Worm (Caenorhabditis elegans): ENCODE data around the gene suf-1.

The suf-1 gene

DNA sequence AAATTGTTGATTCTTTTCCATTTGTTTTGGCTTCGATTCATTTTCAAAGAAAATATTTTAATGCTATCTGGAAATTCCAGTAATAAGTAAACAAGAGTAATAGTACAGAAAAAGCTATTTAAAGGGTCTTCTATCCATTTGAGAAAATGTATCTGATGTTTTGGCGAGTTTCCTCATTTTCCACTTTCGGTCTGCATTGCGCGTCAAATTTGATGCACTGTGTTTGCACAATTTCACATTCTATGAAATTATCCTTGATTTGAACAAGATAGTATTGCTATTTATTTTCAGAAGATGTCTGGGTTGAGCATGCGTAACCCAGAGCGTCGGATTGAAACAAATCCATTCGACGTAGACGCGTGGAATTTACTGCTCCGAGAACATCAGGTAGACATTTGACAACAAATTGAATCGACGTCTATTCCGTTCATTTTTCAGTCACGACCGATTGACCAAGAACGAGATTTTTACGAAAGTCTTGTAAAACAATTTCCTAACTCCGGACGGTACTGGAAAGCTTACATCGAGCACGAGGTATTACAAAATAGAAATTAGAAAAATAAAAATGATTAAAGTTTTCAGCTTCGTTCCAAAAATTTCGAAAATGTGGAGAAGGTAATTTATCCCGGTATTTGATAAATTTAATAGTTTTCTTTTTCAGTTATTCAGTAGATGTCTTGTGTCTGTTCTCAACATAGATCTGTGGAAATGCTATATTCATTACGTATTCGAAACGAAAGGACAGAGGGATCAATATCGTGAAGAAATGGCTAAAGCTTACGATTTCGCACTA, at the start of gene suf-1:
Gene suf-1, plus strand, starts transcription at position 280 of the 793 bp plus-strand sequence.
- TF ChIP-seq B0310.2 (tag; optimal IDR thresholded peaks at IDR 0.05) (no peak), ama-1 (optimal IDR thresholded peaks at IDR 0.05) (peak; percentile 71), sea-1 (GFP tag; conservative IDR thresholded peaks at IDR 0.05) (no peak), hmbx-1 (tag; optimal IDR thresholded peaks at IDR 0.05) (no peak), tra-4 (tag; optimal IDR thresholded peaks at IDR 0.05) (no peak), ets-7 (tag; optimal IDR thresholded peaks at IDR 0.05) (no peak)

- TF ChIP-seq ets-7 (tag; optimal IDR thresholded peaks at IDR 0.05) (no peak), pes-1 (GFP tag; IDR thresholded peaks at IDR 0.05) (no peak), hmg-4 (GFP tag; optimal IDR thresholded peaks at IDR 0.05) (no peak), hmbx-1 (tag; optimal IDR thresholded peaks at IDR 0.05) (no peak), ceh-13 (GFP tag; optimal IDR thresholded peaks at IDR 0.05) (no peak), F13C5.2 (tag; optimal IDR thresholded peaks at IDR 0.05) (no peak), ceh-36 (tag; optimal IDR thresholded peaks at IDR 0.05) (no peak), flt-1 (GFP tag; IDR thresholded peaks at IDR 0.05) (no peak), scrt-1 (GFP tag; IDR thresholded peaks at IDR 0.05) (no peak), B0310.2 (tag; optimal IDR thresholded peaks at IDR 0.05) (no peak), tra-4 (tag; optimal IDR thresholded peaks at IDR 0.05) (no peak), tbx-11 (GFP tag; IDR thresholded peaks at IDR 0.05) (no peak), sea-1 (GFP tag; conservative IDR thresholded peaks at IDR 0.05) (no peak), aly-1 (tag; optimal IDR thresholded peaks at IDR 0.05) (no peak)
Measured at ce11 chrII:8554568-8554967, 49.1 kb upstream of the suf-1 start.

ce11 chrII:8556166-8556565, 47.5 kb upstream of the suf-1 start, which contains the start of gene glb-27:
Gene glb-27 (minus strand): TSS chrII:8556266.
- TF ChIP-seq scrt-1 (GFP tag; IDR thresholded peaks at IDR 0.05): no peak
- no peak for TF ChIP-seq B0310.2 (tag; optimal IDR thresholded peaks at IDR 0.05)
- no peak for TF ChIP-seq tbx-37 (GFP tag; conservative IDR thresholded peaks at IDR 0.05)
- TF ChIP-seq tbx-11 (GFP tag; IDR thresholded peaks at IDR 0.05): no peak
- TF ChIP-seq flt-1 (GFP tag; IDR thresholded peaks at IDR 0.05): no peak
- no peak for TF ChIP-seq ceh-13 (GFP tag; optimal IDR thresholded peaks at IDR 0.05)
- no peak for TF ChIP-seq sea-1 (GFP tag; conservative IDR thresholded peaks at IDR 0.05)
- no peak for TF ChIP-seq aly-1 (tag; optimal IDR thresholded peaks at IDR 0.05)
- no peak for TF ChIP-seq pes-1 (GFP tag; IDR thresholded peaks at IDR 0.05)
- TF ChIP-seq ama-1 (optimal IDR thresholded peaks at IDR 0.05): no peak
- TF ChIP-seq hmg-4 (GFP tag; optimal IDR thresholded peaks at IDR 0.05): no peak
- no peak for TF ChIP-seq F13C5.2 (tag; optimal IDR thresholded peaks at IDR 0.05)
- TF ChIP-seq ceh-36 (tag; optimal IDR thresholded peaks at IDR 0.05): no peak
- TF ChIP-seq hnd-1 (tag; optimal IDR thresholded peaks at IDR 0.05): no peak
- no peak for TF ChIP-seq tra-4 (tag; optimal IDR thresholded peaks at IDR 0.05)

DNA sequence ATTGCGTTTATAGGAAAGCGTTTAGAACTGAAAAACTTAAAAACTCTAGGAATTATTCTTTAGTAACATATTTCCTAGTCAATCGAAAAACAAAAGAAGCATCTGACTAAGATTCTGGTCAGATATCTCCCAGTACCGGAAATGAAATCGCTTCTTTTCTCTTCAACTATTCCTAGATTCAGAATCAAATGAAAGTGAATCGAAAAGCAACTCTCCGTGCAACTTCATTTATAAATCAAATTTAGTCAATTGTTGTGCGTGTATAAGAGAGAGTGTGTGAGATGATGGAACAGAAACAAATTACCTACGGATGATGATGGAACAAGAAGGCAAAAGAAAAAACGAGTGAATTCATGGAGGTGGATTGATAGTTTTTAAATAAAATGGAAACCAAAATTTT, 44.5 kb upstream of the suf-1 start:
- no peak for TF ChIP-seq flt-1 (GFP tag; IDR thresholded peaks at IDR 0.05)
- TF ChIP-seq hnd-1 (tag; optimal IDR thresholded peaks at IDR 0.05): no peak
- no peak for TF ChIP-seq pes-1 (GFP tag; IDR thresholded peaks at IDR 0.05)
- no peak for TF ChIP-seq aly-1 (tag; optimal IDR thresholded peaks at IDR 0.05)
- TF ChIP-seq ceh-36 (tag; optimal IDR thresholded peaks at IDR 0.05): no peak
- no peak for TF ChIP-seq ama-1 (optimal IDR thresholded peaks at IDR 0.05)
- TF ChIP-seq scrt-1 (GFP tag; IDR thresholded peaks at IDR 0.05): no peak
- no peak for TF ChIP-seq tbx-37 (GFP tag; conservative IDR thresholded peaks at IDR 0.05)
- TF ChIP-seq ceh-13 (GFP tag; optimal IDR thresholded peaks at IDR 0.05): no peak
- no peak for TF ChIP-seq hmbx-1 (tag; optimal IDR thresholded peaks at IDR 0.05)
- TF ChIP-seq tbx-11 (GFP tag; IDR thresholded peaks at IDR 0.05): no peak
- no peak for TF ChIP-seq B0310.2 (tag; optimal IDR thresholded peaks at IDR 0.05)
- TF ChIP-seq sea-1 (GFP tag; conservative IDR thresholded peaks at IDR 0.05): no peak
- TF ChIP-seq tra-4 (tag; optimal IDR thresholded peaks at IDR 0.05): no peak
- no peak for TF ChIP-seq ets-7 (tag; optimal IDR thresholded peaks at IDR 0.05)
- TF ChIP-seq F13C5.2 (tag; optimal IDR thresholded peaks at IDR 0.05): no peak
- TF ChIP-seq hmg-4 (GFP tag; optimal IDR thresholded peaks at IDR 0.05): no peak

ce11 chrII:8561227-8561626, 42.4 kb upstream of the suf-1 start, which contains the start of gene iff-2:
Gene iff-2 (minus strand): TSS chrII:8561367.
- TF ChIP-seq sea-1 (GFP tag; conservative IDR thresholded peaks at IDR 0.05) (peak; percentile 70), flt-1 (GFP tag; IDR thresholded peaks at IDR 0.05) (peak; percentile 57; the same call in 1 of the 2 replicates), pes-1 (GFP tag; IDR thresholded peaks at IDR 0.05) (no peak), tra-4 (tag; optimal IDR thresholded peaks at IDR 0.05) (peak; percentile 50), tbx-11 (GFP tag; IDR thresholded peaks at IDR 0.05) (no peak), tbx-37 (GFP tag; conservative IDR thresholded peaks at IDR 0.05) (peak; percentile 35), scrt-1 (GFP tag; IDR thresholded peaks at IDR 0.05) (0 out of 2 replicates have a peak, but pooled peaks have one; percentile 55), ets-7 (tag; optimal IDR thresholded peaks at IDR 0.05) (peak; percentile 8), F13C5.2 (tag; optimal IDR thresholded peaks at IDR 0.05) (peak; percentile 95), ceh-36 (tag; optimal IDR thresholded peaks at IDR 0.05) (peak; percentile 9), hnd-1 (tag; optimal IDR thresholded peaks at IDR 0.05) (no peak), ceh-13 (GFP tag; optimal IDR thresholded peaks at IDR 0.05) (no peak), aly-1 (tag; optimal IDR thresholded peaks at IDR 0.05) (peak; percentile 69), B0310.2 (tag; optimal IDR thresholded peaks at IDR 0.05) (no peak), hmbx-1 (tag; optimal IDR thresholded peaks at IDR 0.05) (no peak), ama-1 (optimal IDR thresholded peaks at IDR 0.05) (no peak), hmg-4 (GFP tag; optimal IDR thresholded peaks at IDR 0.05) (peak; percentile 84)

- no peak for TF ChIP-seq flt-1 (GFP tag; IDR thresholded peaks at IDR 0.05)
- no peak for TF ChIP-seq ceh-36 (tag; optimal IDR thresholded peaks at IDR 0.05)
- TF ChIP-seq tbx-37 (GFP tag; conservative IDR thresholded peaks at IDR 0.05): no peak
- no peak for TF ChIP-seq ama-1 (optimal IDR thresholded peaks at IDR 0.05)
- no peak for TF ChIP-seq F13C5.2 (tag; optimal IDR thresholded peaks at IDR 0.05)
- no peak for TF ChIP-seq scrt-1 (GFP tag; IDR thresholded peaks at IDR 0.05)
- TF ChIP-seq tra-4 (tag; optimal IDR thresholded peaks at IDR 0.05): no peak
- TF ChIP-seq hmg-4 (GFP tag; optimal IDR thresholded peaks at IDR 0.05): no peak
- no peak for TF ChIP-seq ceh-13 (GFP tag; optimal IDR thresholded peaks at IDR 0.05)
- no peak for TF ChIP-seq ets-7 (tag; optimal IDR thresholded peaks at IDR 0.05)
- no peak for TF ChIP-seq aly-1 (tag; optimal IDR thresholded peaks at IDR 0.05)
- TF ChIP-seq hnd-1 (tag; optimal IDR thresholded peaks at IDR 0.05): no peak
- TF ChIP-seq tbx-11 (GFP tag; IDR thresholded peaks at IDR 0.05): no peak
- TF ChIP-seq hmbx-1 (tag; optimal IDR thresholded peaks at IDR 0.05): no peak
- no peak for TF ChIP-seq pes-1 (GFP tag; IDR thresholded peaks at IDR 0.05)
- no peak for TF ChIP-seq sea-1 (GFP tag; conservative IDR thresholded peaks at IDR 0.05)
- TF ChIP-seq B0310.2 (tag; optimal IDR thresholded peaks at IDR 0.05): no peak
Measured at ce11 chrII:8562002-8562401, 41.6 kb upstream of the suf-1 start, which contains the start of gene F54C9.14. Gene F54C9.14 (plus strand): TSS chrII:8562302.
